Fruit fly (Drosophila melanogaster) whole organism, embryonic: Measurements from ENCODE around the gene CG16758.
A peak's percentile ranks its signal among the peaks of the same experiment; 100 is the strongest.

Experiments
- CG11085 ChIP-seq: fragments of 200-800 bp; sonication (Bioruptor generic); IDR thresholded peaks from 2 replicates; pipeline ENCODE4 v1.3.6; 2022; ENCODE audit warnings: missing biosample characterization, missing genetic modification characterization
- CG12071 ChIP-seq: fragments of 200-800 bp; sonication (Bioruptor generic); optimal IDR thresholded peaks from 3 replicates; lab custom pipeline; 2018; ENCODE audit warnings: missing biosample characterization, mild to moderate bottlenecking, missing genetic modification characterization
- CG12104 ChIP-seq: fragments of 200-800 bp; sonication (Bioruptor generic); optimal IDR thresholded peaks from 3 replicates; lab custom pipeline; 2016; ENCODE audit warnings: missing biosample characterization, missing genetic modification characterization
- CG12236 ChIP-seq: fragments of 200-800 bp; sonication (Bioruptor generic); optimal IDR thresholded peaks from 2 replicates; lab custom pipeline; 2016; ENCODE audit warnings: missing biosample characterization, missing genetic modification characterization
- CG14965 ChIP-seq: fragments of 200-800 bp; sonication (Bioruptor generic); optimal IDR thresholded peaks from 2 replicates; lab custom pipeline; 2016; ENCODE audit warnings: missing biosample characterization, missing genetic modification characterization, borderline replicate concordance
- CG17912 ChIP-seq: fragments of 200-800 bp; sonication (Bioruptor generic); optimal IDR thresholded peaks from 2 replicates; lab custom pipeline; 2018; ENCODE audit warnings: missing biosample characterization, mild to moderate bottlenecking, missing genetic modification characterization
- CG18262 ChIP-seq: fragments of 200-800 bp; optimal IDR thresholded peaks from 3 replicates; lab custom pipeline; 2019; ENCODE audit warnings: missing biosample characterization, mild to moderate bottlenecking, missing genetic modification characterization, moderate library complexity
- CG2202 ChIP-seq: fragments of 200-800 bp; sonication (Bioruptor generic); optimal IDR thresholded peaks from 2 replicates; lab custom pipeline; 2018; ENCODE audit warnings: missing biosample characterization, mild to moderate bottlenecking, missing genetic modification characterization
- CG31224 ChIP-seq: fragments of 200-800 bp; sonication (Bioruptor generic); IDR thresholded peaks from 2 replicates; pipeline ENCODE4 v1.3.6; 2022; ENCODE audit warnings: missing biosample characterization, missing genetic modification characterization
- CG32767 ChIP-seq: fragments of 200-800 bp; sonication (Bioruptor generic); IDR thresholded peaks from 2 replicates; pipeline ENCODE4 v1.3.6; 2022; ENCODE audit warnings: missing biosample characterization, missing genetic modification characterization
- CG33213 ChIP-seq: fragments of 200-800 bp; sonication (Bioruptor generic); optimal IDR thresholded peaks from 3 replicates; lab custom pipeline; 2016; ENCODE audit warnings: missing biosample characterization, missing genetic modification characterization
- CG4328 ChIP-seq: fragments of 200-800 bp; sonication (Bioruptor generic); optimal IDR thresholded peaks from 3 replicates; lab custom pipeline; 2017; ENCODE audit warnings: missing biosample characterization, missing genetic modification reagents, missing genetic modification characterization
- CG4617 ChIP-seq: fragments of 200-800 bp; sonication (Bioruptor generic); optimal IDR thresholded peaks from 3 replicates; lab custom pipeline; 2016; ENCODE audit warnings: missing biosample characterization, missing genetic modification characterization, borderline replicate concordance
- CG6654 ChIP-seq: fragments of 200-800 bp; sonication (Bioruptor generic); optimal IDR thresholded peaks from 2 replicates; lab custom pipeline; 2017; ENCODE audit warnings: missing biosample characterization, mild to moderate bottlenecking, missing genetic modification characterization
- CG6791 ChIP-seq: fragments of 200-800 bp; sonication (Bioruptor generic); IDR thresholded peaks from 3 replicates; pipeline ENCODE4 v1.3.6; 2022; ENCODE audit warnings: missing biosample characterization, missing genetic modification characterization; ENCODE audit not compliant: partially characterized antibody
- CG9932 ChIP-seq: fragments of 200-800 bp; sonication (Bioruptor generic); IDR thresholded peaks from 2 replicates; pipeline ENCODE4 v1.3.6; 2022; ENCODE audit warnings: missing biosample characterization, missing genetic modification characterization
- Dek ChIP-seq: fragments of 200-800 bp; sonication (Bioruptor generic); optimal IDR thresholded peaks from 3 replicates; lab custom pipeline; 2019; ENCODE audit warnings: missing biosample characterization, mild to moderate bottlenecking, missing genetic modification characterization, moderate library complexity
- Dll ChIP-seq: fragments of 200-800 bp; sonication (Bioruptor generic); IDR thresholded peaks from 4 replicates; pipeline ENCODE4 v1.3.6; 2022; ENCODE audit warnings: missing biosample characterization, missing genetic modification characterization; ENCODE audit not compliant: partially characterized antibody
- H2.0 ChIP-seq: fragments of 200-800 bp; sonication (Bioruptor generic); IDR thresholded peaks from 2 replicates; pipeline ENCODE4 v1.3.6; 2022; ENCODE audit warnings: missing biosample characterization, missing genetic modification characterization
- HHEX ChIP-seq: fragments of 200-800 bp; sonication (Bioruptor generic); optimal IDR thresholded peaks from 3 replicates; lab custom pipeline; 2017; ENCODE audit warnings: missing biosample characterization, mild to moderate bottlenecking, missing genetic modification characterization, missing genetic modification reagents
- HLH4C ChIP-seq: fragments of 200-800 bp; sonication (Bioruptor generic); IDR thresholded peaks from 3 replicates; pipeline ENCODE4 v1.3.6; 2022; ENCODE audit warnings: missing biosample characterization, missing genetic modification characterization; ENCODE audit not compliant: partially characterized antibody
- Mad ChIP-seq: fragments of 200-800 bp; sonication (Bioruptor generic); optimal IDR thresholded peaks from 2 replicates; lab custom pipeline; 2016; ENCODE audit warnings: missing biosample characterization, missing genetic modification characterization
- Med ChIP-seq: fragments of 200-800 bp; sonication (Bioruptor generic); peaks from one replicate; lab custom pipeline; 2016; ENCODE audit warnings: missing biosample characterization, missing genetic modification characterization, mild to moderate bottlenecking, inconsistent platforms, moderate library complexity
- Myb ChIP-seq: fragments of 200-800 bp; sonication (Bioruptor generic); optimal IDR thresholded peaks from 2 replicates; lab custom pipeline; 2016; ENCODE audit warnings: missing biosample characterization, missing genetic modification characterization
- Pdp1 ChIP-seq, 2 experiments: fragments of 200-800 bp; sonication (Bioruptor generic); optimal IDR thresholded peaks; 3 replicates each; lab custom pipeline; 2016; ENCODE audit warnings: missing biosample characterization in 2 of 2, missing genetic modification characterization in 2 of 2, mild to moderate bottlenecking in 1 of 2, moderate library complexity in 1 of 2
- Sry-β ChIP-seq: fragments of 200-800 bp; sonication (Bioruptor generic); optimal IDR thresholded peaks from 2 replicates; lab custom pipeline; 2018; ENCODE audit warnings: missing biosample characterization, mild to moderate bottlenecking, missing genetic modification characterization, moderate library complexity
- TFAM ChIP-seq: fragments of 200-800 bp; sonication (Bioruptor generic); optimal IDR thresholded peaks from 2 replicates; lab custom pipeline; 2017; ENCODE audit warnings: missing biosample characterization, missing genetic modification characterization, inconsistent platforms
- ara ChIP-seq: fragments of 200-800 bp; sonication (Bioruptor generic); IDR thresholded peaks from 2 replicates; pipeline ENCODE4 v1.3.6; 2022; ENCODE audit warnings: missing biosample characterization, missing genetic modification characterization
- bcd ChIP-seq: fragments of 200-800 bp; sonication (Bioruptor generic); optimal IDR thresholded peaks from 2 replicates; lab custom pipeline; 2017; ENCODE audit warnings: missing biosample characterization, mild to moderate bottlenecking, missing genetic modification characterization
- chif ChIP-seq, 2 experiments: fragments of 200-800 bp; sonication (Bioruptor generic); optimal IDR thresholded peaks; 3 replicates each; lab custom pipeline; 2016; ENCODE audit warnings: missing biosample characterization in 2 of 2, missing genetic modification characterization in 2 of 2
- crc ChIP-seq: fragments of 200-800 bp; sonication (Bioruptor generic); optimal IDR thresholded peaks from 2 replicates; lab custom pipeline; 2016; ENCODE audit warnings: missing biosample characterization, missing genetic modification characterization
- dpn ChIP-seq, 2 experiments: fragments of 200-800 bp; sonication (Bioruptor generic); optimal IDR thresholded peaks; 3 replicates each; lab custom pipeline; 2016; ENCODE audit warnings: missing biosample characterization in 2 of 2, missing genetic modification characterization in 2 of 2
- dysf ChIP-seq: fragments of 200-800 bp; sonication (Bioruptor generic); IDR thresholded peaks from 3 replicates; pipeline ENCODE4 v1.3.6; 2022; ENCODE audit warnings: missing biosample characterization, missing genetic modification characterization
- fd102C ChIP-seq: fragments of 200-800 bp; sonication (Bioruptor generic); optimal IDR thresholded peaks from 2 replicates; lab custom pipeline; 2018; ENCODE audit warnings: missing biosample characterization, mild to moderate bottlenecking, missing genetic modification characterization, moderate library complexity
- ftz-f1 ChIP-seq: fragments of 200-800 bp; sonication (Bioruptor generic); optimal IDR thresholded peaks from 2 replicates; lab custom pipeline; 2016; ENCODE audit warnings: missing biosample characterization, missing genetic modification characterization
- her ChIP-seq: fragments of 200-800 bp; sonication (Bioruptor generic); optimal IDR thresholded peaks from 2 replicates; lab custom pipeline; 2016; ENCODE audit warnings: missing biosample characterization, missing genetic modification characterization
- jigr1 ChIP-seq: fragments of 200-800 bp; sonication (Bioruptor generic); IDR thresholded peaks from 3 replicates; pipeline ENCODE4 v1.3.6; 2022; ENCODE audit warnings: missing biosample characterization, missing genetic modification characterization
- ken ChIP-seq: fragments of 200-800 bp; sonication (Bioruptor generic); IDR thresholded peaks from 3 replicates; pipeline ENCODE4 v1.3.6; 2022; ENCODE audit warnings: missing biosample characterization, missing genetic modification characterization
- lilli ChIP-seq: fragments of 200-800 bp; sonication (Bioruptor generic); optimal IDR thresholded peaks from 3 replicates; lab custom pipeline; 2016; ENCODE audit warnings: missing biosample characterization, missing genetic modification characterization
- mirr ChIP-seq: fragments of 200-800 bp; sonication (Bioruptor generic); optimal IDR thresholded peaks from 3 replicates; lab custom pipeline; 2018; ENCODE audit warnings: missing biosample characterization, mild to moderate bottlenecking, missing genetic modification characterization
- mld ChIP-seq: fragments of 200-800 bp; sonication (Bioruptor generic); IDR thresholded peaks from 3 replicates; pipeline ENCODE4 v1.3.6; 2022; ENCODE audit warnings: missing biosample characterization, missing genetic modification characterization; ENCODE audit not compliant: partially characterized antibody
- pzg ChIP-seq: fragments of 200-800 bp; sonication (Bioruptor generic); optimal IDR thresholded peaks from 3 replicates; lab custom pipeline; 2018; ENCODE audit warnings: missing biosample characterization, mild to moderate bottlenecking, missing genetic modification characterization, moderate library complexity
- sd ChIP-seq: fragments of 200-800 bp; sonication (Bioruptor generic); optimal IDR thresholded peaks from 3 replicates; lab custom pipeline; 2018; ENCODE audit warnings: missing biosample characterization, mild to moderate bottlenecking, missing genetic modification characterization, moderate library complexity
- sens ChIP-seq: fragments of 200-800 bp; sonication (Bioruptor generic); peaks from one replicate; lab custom pipeline; 2016; ENCODE audit warnings: missing biosample characterization, missing genetic modification characterization
- slou ChIP-seq: fragments of 200-800 bp; sonication (Bioruptor generic); optimal IDR thresholded peaks from 3 replicates; lab custom pipeline; 2016; ENCODE audit warnings: missing biosample characterization, missing genetic modification characterization
- stwl ChIP-seq: fragments of 200-800 bp; sonication (Bioruptor generic); optimal IDR thresholded peaks from 3 replicates; lab custom pipeline; 2018; ENCODE audit warnings: missing biosample characterization, mild to moderate bottlenecking, missing genetic modification characterization, moderate library complexity
- tll ChIP-seq, 2 experiments: fragments of 200-800 bp in 1 of 2; fragments of >200 bp in 1 of 2; sonication (Bioruptor generic) in 1 of 2; optimal IDR thresholded peaks; 2 replicates each; lab custom pipeline; 2017 to 2019; ENCODE audit warnings: missing biosample characterization in 2 of 2, missing genetic modification characterization in 2 of 2, mild to moderate bottlenecking in 1 of 2, moderate library complexity in 1 of 2
- trh ChIP-seq: fragments of 200-800 bp; sonication (Bioruptor generic); optimal IDR thresholded peaks from 2 replicates; lab custom pipeline; 2016; ENCODE audit warnings: missing biosample characterization, missing genetic modification characterization
- unc-4 ChIP-seq: fragments of 200-800 bp; sonication (Bioruptor generic); IDR thresholded peaks from 2 replicates; pipeline ENCODE4 v1.3.6; 2022; ENCODE audit warnings: missing biosample characterization, missing genetic modification characterization; ENCODE audit not compliant: partially characterized antibody
- vnd ChIP-seq: fragments of 200-800 bp; sonication (Bioruptor generic); IDR thresholded peaks from 3 replicates; pipeline ENCODE4 v1.3.6; 2022; ENCODE audit warnings: missing biosample characterization, missing genetic modification characterization; ENCODE audit not compliant: partially characterized antibody

Gene CG16758

DNA sequence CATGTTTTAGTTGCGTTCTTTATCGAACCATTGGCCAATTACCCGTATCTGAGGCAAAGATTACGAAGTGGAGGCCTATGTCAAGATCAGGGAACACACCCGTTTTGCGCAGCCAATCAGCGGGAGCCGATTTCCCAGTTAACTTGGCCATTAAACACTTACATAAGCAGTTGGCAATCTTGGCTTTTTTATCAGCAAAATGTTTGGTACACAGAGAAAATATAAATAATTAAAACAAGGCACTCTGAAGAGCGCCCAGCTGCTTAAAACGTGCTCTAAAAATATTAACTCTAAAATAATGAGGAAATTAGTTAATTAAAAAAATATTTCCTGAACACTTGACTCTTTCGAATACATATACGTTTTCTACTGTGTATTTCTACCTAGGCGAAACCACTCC lies 1.6 kb downstream of the CG16758 start (continued):
- TF ChIP-seq Dll (GFP tag; lab: Robert Waterston, UW) (no peak), sd (peak; percentile 86), CG17912 (no peak), Sry-β (GFP tag; lab: Kevin White, UChicago) (no peak), unc-4 (no peak), HLH4C (GFP tag; lab: Robert Waterston, UW) (no peak), HHEX (GFP tag; lab: Kevin White, UChicago) (peak; percentile 74), CG32767 (GFP tag; lab: Robert Waterston, UW) (peak; percentile 31; the same call in 1 of the 2 replicates), Myb (GFP tag; lab: Kevin White, UChicago) (peak; percentile 3), stwl (tag; lab: Kevin White, UChicago) (no peak), lilli (GFP tag; lab: Kevin White, UChicago) (peak; percentile 88), pzg (no peak), ken (GFP tag; lab: Robert Waterston, UW) (no peak), vnd (GFP tag; lab: Robert Waterston, UW) (no peak), mirr (peak; percentile 51), dpn (GFP tag; optimal IDR thresholded peaks at IDR 0.05; lab: Kevin White, UChicago) (peak; percentile 46 to 64), her (GFP tag; lab: Kevin White, UChicago) (no peak), trh (GFP tag; lab: Kevin White, UChicago) (no peak), Med (GFP tag; lab: Kevin White, UChicago) (peak; percentile 95), chif (GFP tag; optimal IDR thresholded peaks at IDR 0.05; lab: Kevin White, UChicago) (peak in 1 of 2 experiments; percentile 27), slou (GFP tag; lab: Kevin White, UChicago) (peak; percentile 5), CG9932 (GFP tag; lab: Robert Waterston, UW) (peak; percentile 83), CG12071 (GFP tag; lab: Kevin White, UChicago) (no peak)

DNA sequence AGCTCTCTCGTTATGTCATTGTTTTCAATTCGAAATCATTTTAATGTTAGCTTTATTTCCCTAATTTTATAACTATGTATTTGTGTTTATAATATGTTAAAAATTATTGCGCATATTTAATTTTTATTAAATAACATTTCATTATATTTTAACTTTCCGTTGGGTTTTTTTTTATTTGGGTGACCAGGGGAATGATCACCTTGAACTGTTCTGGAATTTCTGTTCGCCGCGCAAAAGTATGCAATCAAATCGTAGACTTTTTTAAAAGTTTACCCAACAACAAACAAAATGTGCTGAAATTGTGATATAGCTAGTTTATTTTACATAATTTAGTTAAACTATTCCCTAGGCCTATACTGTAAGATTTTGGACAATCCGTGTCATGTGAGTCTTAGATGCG lies 4.3 kb downstream of the CG16758 start:
- TF ChIP-seq Pdp1 (GFP tag; optimal IDR thresholded peaks at IDR 0.05; lab: Kevin White, UChicago) (peak in 1 of 2 experiments; percentile 5), mld (no peak), TFAM (GFP tag; lab: Kevin White, UChicago) (no peak), CG4328 (GFP tag; lab: Kevin White, UChicago) (no peak), CG4617 (GFP tag; lab: Kevin White, UChicago) (no peak), CG14965 (GFP tag; lab: Kevin White, UChicago) (no peak), dysf (no peak), CG12104 (GFP tag; lab: Kevin White, UChicago) (no peak), jigr1 (GFP tag; lab: Robert Waterston, UW) (no peak), sens (peak; percentile 39), CG12236 (GFP tag; lab: Kevin White, UChicago) (no peak), CG33213 (GFP tag; lab: Kevin White, UChicago) (no peak), CG32767 (GFP tag; lab: Robert Waterston, UW) (no peak), CG6791 (GFP tag; lab: Robert Waterston, UW) (0 out of 3 replicates have a peak, but pooled peaks have one; percentile 16), CG6654 (GFP tag; lab: Kevin White, UChicago) (no peak), bcd (GFP tag; lab: Kevin White, UChicago) (no peak), her (GFP tag; lab: Kevin White, UChicago) (no peak), ftz-f1 (GFP tag; lab: Kevin White, UChicago) (peak; percentile 86), ara (GFP tag; lab: Robert Waterston, UW) (no peak), tll (GFP tag; optimal IDR thresholded peaks at IDR 0.05; lab: Kevin White, UChicago) (no peak), crc (GFP tag; lab: Kevin White, UChicago) (no peak), H2.0 (no peak), fd102C (GFP tag; lab: Kevin White, UChicago) (no peak), Mad (GFP tag; lab: Kevin White, UChicago) (no peak), Dek (tag; lab: Kevin White, UChicago) (no peak), CG2202 (no peak), CG31224 (GFP tag; lab: Robert Waterston, UW) (peak; percentile 51; the same call in 1 of the 2 replicates), CG18262 (tag; lab: Kevin White, UChicago) (no peak), CG11085 (GFP tag; lab: Robert Waterston, UW) (no peak)
